Worm (Caenorhabditis elegans): ENCODE results near the gene T12B3.2.
A peak's percentile ranks its signal among the peaks of the same experiment; 100 is the strongest.

The T12B3.2 gene

DNA sequence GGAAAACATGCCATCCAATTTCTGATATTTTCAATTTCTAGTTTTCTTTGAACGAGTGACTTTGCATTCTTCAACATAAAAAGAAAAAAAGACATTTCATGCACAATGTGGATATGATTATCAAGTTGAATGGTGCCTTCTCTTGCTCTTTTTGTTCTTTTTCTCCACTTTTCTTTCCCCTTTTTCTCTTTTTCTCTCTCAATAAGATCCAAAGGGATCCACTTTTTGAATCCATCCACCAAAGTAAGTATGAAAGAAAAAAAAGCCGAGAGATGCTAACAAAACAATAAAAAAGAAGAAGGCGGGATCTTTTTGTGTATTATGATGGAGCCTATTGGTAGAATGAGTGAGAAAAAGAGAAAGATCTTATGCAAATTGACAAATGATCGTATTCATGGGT is 30.7 kb downstream of the T12B3.2 start:
- TF ChIP-seq ces-1 (GFP tag; optimal IDR thresholded peaks at IDR 0.05) (peak; percentile 24), hlh-1 (tag; optimal IDR thresholded peaks at IDR 0.05) (no peak)

DNA sequence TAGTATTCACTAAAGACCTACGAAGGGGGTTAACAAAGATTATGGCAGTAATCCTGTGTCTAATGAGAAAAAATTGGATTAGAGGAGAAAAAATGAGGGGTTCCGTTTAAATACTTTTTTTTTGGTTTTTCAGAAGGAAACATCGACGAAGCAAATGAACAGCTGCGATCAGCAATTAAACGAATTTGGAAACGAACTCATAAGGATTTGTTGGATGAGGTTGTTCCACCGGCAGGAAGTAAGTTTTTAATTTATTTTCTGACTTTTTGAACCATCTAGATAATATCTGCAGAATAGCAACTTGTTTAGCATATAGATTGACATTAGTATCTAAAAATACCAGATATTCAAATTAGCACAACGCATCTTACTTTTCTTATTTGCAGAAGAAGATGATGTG is 37.0 kb downstream of the T12B3.2 start:
- no peak for TF ChIP-seq lin-13 (tag; optimal IDR thresholded peaks at IDR 0.05)

DNA sequence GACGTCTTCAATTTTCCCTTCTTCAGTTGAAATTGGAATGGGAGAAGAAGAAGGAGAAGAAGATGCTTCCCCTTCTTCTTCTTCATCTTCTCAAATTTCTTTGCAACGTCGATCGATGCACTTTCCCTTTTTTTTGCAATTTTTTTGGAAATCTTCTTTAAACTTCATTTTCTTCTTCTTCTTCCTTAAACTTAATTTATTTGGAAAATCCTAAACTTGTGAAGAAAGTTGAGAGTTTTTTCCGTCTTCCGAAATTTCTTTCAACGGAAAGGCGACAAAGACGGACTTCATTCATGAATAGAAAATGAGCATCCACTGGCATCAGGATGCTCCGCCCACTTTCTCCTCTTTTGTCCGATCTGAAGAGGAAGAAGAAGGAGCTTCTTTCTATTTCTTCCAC is 37.6 kb downstream of the T12B3.2 start:
- TF ChIP-seq ham-2 (GFP tag; optimal IDR thresholded peaks at IDR 0.05) = no peak
- peak; percentile 77 for TF ChIP-seq ces-1 (GFP tag; optimal IDR thresholded peaks at IDR 0.05)

DNA sequence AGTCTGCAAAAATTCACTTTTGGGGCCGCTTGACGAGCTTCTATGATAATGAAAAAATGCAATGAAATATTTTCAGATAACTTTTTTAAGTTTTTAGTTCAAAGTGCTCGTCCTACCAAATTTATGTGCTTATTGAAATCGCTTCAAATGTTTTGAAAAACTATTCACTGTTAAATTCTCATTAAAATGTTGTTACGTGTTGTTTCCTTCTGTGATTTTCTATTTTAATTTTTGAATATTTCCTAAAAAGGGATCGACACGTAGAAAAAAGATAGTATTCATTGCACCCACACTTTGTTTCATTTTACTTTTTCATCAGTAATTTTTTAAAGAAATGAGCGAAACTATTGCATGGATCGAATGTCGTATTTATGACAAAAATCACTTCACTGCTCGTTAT is 42.2 kb downstream of the T12B3.2 start, which contains the start of gene B0496.6:
Gene B0496.6 (plus strand): TSS at position 301 of the 400 bp plus-strand sequence.
- no peak for TF ChIP-seq unc-39 (tag; optimal IDR thresholded peaks at IDR 0.05)
- TF ChIP-seq lin-32 (GFP tag; optimal IDR thresholded peaks at IDR 0.05) = no peak
- no peak for TF ChIP-seq nhr-237 (tag; optimal IDR thresholded peaks at IDR 0.05)
- no peak for TF ChIP-seq blmp-1 (tag; optimal IDR thresholded peaks at IDR 0.05)
- no peak for TF ChIP-seq elt-1 (tag; optimal IDR thresholded peaks at IDR 0.05; ENCODE audit: borderline replicate concordance, insufficient read depth)

DNA sequence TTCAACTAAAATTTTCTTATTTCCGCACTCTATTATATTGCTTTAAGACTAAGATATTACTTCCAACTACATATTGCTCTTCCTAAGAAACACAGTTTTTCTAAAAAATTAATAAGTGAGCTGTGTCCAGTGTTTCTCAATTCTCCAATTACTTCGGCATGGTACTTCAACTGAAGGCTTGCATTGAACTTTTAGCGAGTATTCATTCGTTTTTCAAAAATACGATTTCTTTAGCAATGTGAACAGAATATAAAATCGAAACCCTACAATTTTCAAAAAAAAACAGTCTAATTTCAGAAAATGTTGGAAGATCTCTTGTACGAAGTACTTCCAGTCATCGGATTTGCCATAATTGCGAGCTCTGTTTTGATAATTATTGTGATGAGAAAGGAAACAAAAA is 44.3 kb downstream of the T12B3.2 start, which contains the start of gene srtx-1:
Gene srtx-1 (plus strand): TSS at position 301 of the 400 bp plus-strand sequence.
- TF ChIP-seq drap-1 (GFP tag; optimal IDR thresholded peaks at IDR 0.05) (no peak), blmp-1 (tag; optimal IDR thresholded peaks at IDR 0.05) (no peak), bed-3 (GFP tag; optimal IDR thresholded peaks at IDR 0.05) (no peak), unc-120 (tag; optimal IDR thresholded peaks at IDR 0.05; ENCODE audit: poor library complexity, severe bottlenecking) (no peak), ces-1 (GFP tag; optimal IDR thresholded peaks at IDR 0.05) (no peak), unc-62 (GFP tag; optimal IDR thresholded peaks at IDR 0.05) (no peak), flh-1 (GFP tag; optimal IDR thresholded peaks at IDR 0.05) (no peak), mep-1 (tag; optimal IDR thresholded peaks at IDR 0.05) (no peak), sem-2 (GFP tag; optimal IDR thresholded peaks at IDR 0.05) (no peak), ceh-39 (tag; optimal IDR thresholded peaks at IDR 0.05) (no peak), lsy-2 (tag; optimal IDR thresholded peaks at IDR 0.05) (no peak), tbx-8 (GFP tag; optimal IDR thresholded peaks at IDR 0.05) (no peak), nhr-76 (tag; optimal IDR thresholded peaks at IDR 0.05) (no peak), nhr-28 (tag; optimal IDR thresholded peaks at IDR 0.05) (no peak), lin-32 (GFP tag; optimal IDR thresholded peaks at IDR 0.05) (no peak), elt-3 (tag; optimal IDR thresholded peaks at IDR 0.05) (no peak)

DNA sequence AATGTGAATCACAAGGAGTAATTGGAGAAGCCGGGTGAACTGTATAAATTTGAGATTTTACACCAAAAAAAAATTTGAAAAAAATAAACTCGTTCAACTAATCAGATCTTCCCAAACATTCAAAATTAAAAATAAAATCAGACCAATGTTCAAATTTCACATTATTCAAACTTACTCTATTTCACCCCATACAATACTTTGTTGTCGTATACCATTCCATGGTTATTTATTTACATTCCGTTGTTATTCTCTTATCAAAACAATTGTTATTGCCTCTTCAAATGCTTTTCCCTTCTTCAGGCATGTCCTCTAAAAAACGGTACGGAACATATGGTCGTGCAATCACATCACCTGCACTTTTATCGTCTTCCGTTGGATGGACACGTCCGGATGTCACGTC is 47.6 kb downstream of the T12B3.2 start, which contains the start of gene unc-82:
Gene unc-82 (plus strand): TSS at position 301 of the 400 bp plus-strand sequence.
- no peak for TF ChIP-seq cnd-1 (tag; optimal IDR thresholded peaks at IDR 0.05)
- no peak for TF ChIP-seq flh-1 (GFP tag; optimal IDR thresholded peaks at IDR 0.05)
- no peak for TF ChIP-seq sem-2 (GFP tag; optimal IDR thresholded peaks at IDR 0.05)
- TF ChIP-seq nhr-2 (tag; optimal IDR thresholded peaks at IDR 0.05) = no peak
- TF ChIP-seq ham-2 (GFP tag; optimal IDR thresholded peaks at IDR 0.05) = no peak
- no peak for TF ChIP-seq lin-13 (tag; optimal IDR thresholded peaks at IDR 0.05)
- no peak for TF ChIP-seq lsy-2 (tag; optimal IDR thresholded peaks at IDR 0.05)
- no peak for TF ChIP-seq ceh-39 (tag; optimal IDR thresholded peaks at IDR 0.05)
- TF ChIP-seq nhr-237 (tag; optimal IDR thresholded peaks at IDR 0.05) = no peak
- no peak for TF ChIP-seq tbx-8 (GFP tag; optimal IDR thresholded peaks at IDR 0.05)

DNA sequence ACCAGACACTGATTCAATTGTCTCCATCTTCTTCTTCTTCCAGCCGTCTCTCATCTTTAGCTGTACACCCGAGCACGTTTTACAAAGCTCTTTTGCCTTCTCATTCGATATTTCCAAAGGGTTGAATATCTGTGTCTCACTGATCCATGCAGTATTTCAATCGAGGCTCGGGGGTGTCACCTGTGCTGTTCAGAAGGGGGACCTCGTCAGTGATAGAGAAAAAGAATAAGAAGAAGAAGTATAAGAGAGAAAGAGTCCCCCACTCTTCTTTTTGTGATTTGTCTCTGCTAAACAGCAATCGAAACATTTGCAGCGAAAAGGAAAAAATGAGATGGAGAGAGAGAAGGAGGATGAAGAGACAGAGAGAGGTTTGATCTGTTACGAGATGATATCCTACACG is 49.4 kb downstream of the T12B3.2 start:
- TF ChIP-seq unc-62 (GFP tag; optimal IDR thresholded peaks at IDR 0.05) = peak; percentile 83
- no peak for TF ChIP-seq mls-2 (tag; optimal IDR thresholded peaks at IDR 0.05)
- peak; percentile 99 for TF ChIP-seq hlh-1 (tag; optimal IDR thresholded peaks at IDR 0.05)
- no peak for TF ChIP-seq ham-2 (GFP tag; optimal IDR thresholded peaks at IDR 0.05)
- TF ChIP-seq unc-120 (tag; optimal IDR thresholded peaks at IDR 0.05; ENCODE audit: poor library complexity, severe bottlenecking) = peak; percentile 92
- TF ChIP-seq lin-32 (GFP tag; optimal IDR thresholded peaks at IDR 0.05) = no peak

DNA sequence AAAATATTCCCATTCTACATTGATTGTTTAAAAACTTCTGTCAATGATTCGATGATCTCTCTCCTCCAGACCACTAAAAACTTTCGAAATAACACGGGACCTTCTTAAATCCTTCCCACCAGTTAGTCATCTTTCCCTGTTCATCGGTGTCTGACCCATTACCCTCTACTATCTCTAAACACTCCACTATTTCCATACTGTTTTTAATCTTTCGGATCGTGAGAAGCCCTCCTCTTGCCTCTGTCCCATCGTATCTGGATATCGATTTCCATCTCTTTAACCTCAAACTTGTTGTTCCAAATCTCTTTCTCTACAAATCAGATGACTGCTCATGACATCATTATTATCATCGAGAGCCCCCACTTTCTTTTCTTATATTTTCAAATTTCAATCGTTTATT is 51.7 kb downstream of the T12B3.2 start:
- no peak for TF ChIP-seq lsy-2 (tag; optimal IDR thresholded peaks at IDR 0.05)
- TF ChIP-seq zip-8 (tag; optimal IDR thresholded peaks at IDR 0.05) = no peak
- no peak for TF ChIP-seq ham-2 (GFP tag; optimal IDR thresholded peaks at IDR 0.05)
- no peak for TF ChIP-seq mab-5 (tag; optimal IDR thresholded peaks at IDR 0.05)
- no peak for TF ChIP-seq nhr-237 (tag; optimal IDR thresholded peaks at IDR 0.05)

Data from whole organism, mixed stage, embryonic.